Fruit fly (Drosophila melanogaster) whole organism, embryonic: Measurements from ENCODE around the gene CG31313.

Experiments used
- Asciz ChIP-seq: fragments of 200-800 bp; sonication (Bioruptor generic); optimal IDR thresholded peaks from 2 replicates; lab custom pipeline; 2017; ENCODE audit warnings: missing biosample characterization, mild to moderate bottlenecking, missing genetic modification characterization, missing genetic modification reagents
- Awh ChIP-seq: fragments of 200-800 bp; sonication (Bioruptor generic); IDR thresholded peaks from 2 replicates; pipeline ENCODE4, ENCODE4 v1.3.6; 2022; ENCODE audit warnings: missing biosample characterization, missing genetic modification characterization
- CG10147 ChIP-seq: fragments of 200-800 bp; sonication (Bioruptor generic); optimal IDR thresholded peaks from 2 replicates; lab custom pipeline; 2019; ENCODE audit warnings: missing biosample characterization, mild to moderate bottlenecking, missing genetic modification characterization, moderate library complexity
- CG10321 ChIP-seq: fragments of 200-800 bp; sonication (Bioruptor generic); IDR thresholded peaks from 2 replicates; pipeline ENCODE4 v1.3.6; 2022; ENCODE audit warnings: missing biosample characterization, missing genetic modification characterization
- CG11456 ChIP-seq: fragments of 200-800 bp; sonication (Bioruptor generic); IDR thresholded peaks from 3 replicates; pipeline ENCODE4 v1.3.6; 2022; ENCODE audit warnings: missing biosample characterization, missing genetic modification characterization
- CG11723 ChIP-seq: fragments of 200-800 bp; sonication (Bioruptor generic); optimal IDR thresholded peaks from 2 replicates; lab custom pipeline; 2017; ENCODE audit warnings: missing biosample characterization, mild to moderate bottlenecking, missing genetic modification characterization
- CG12659 ChIP-seq: fragments of 200-800 bp; sonication (Bioruptor generic); optimal IDR thresholded peaks from 3 replicates; lab custom pipeline; 2017; ENCODE audit warnings: mild to moderate bottlenecking, missing biosample characterization, missing genetic modification reagents, missing genetic modification characterization
- CG14441 ChIP-seq: fragments of 200-800 bp; sonication (Bioruptor generic); IDR thresholded peaks from 2 replicates; pipeline ENCODE4 v1.3.6; 2022; ENCODE audit warnings: missing biosample characterization, missing genetic modification characterization
- CG14667 ChIP-seq: fragments of 200-800 bp; sonication (Bioruptor generic); IDR thresholded peaks from 2 replicates; pipeline ENCODE4 v1.3.6; 2022; ENCODE audit warnings: missing biosample characterization, missing genetic modification characterization
- CG17328 ChIP-seq: fragments of 200-800 bp; sonication (Bioruptor generic); IDR thresholded peaks from 2 replicates; pipeline ENCODE4 v1.3.6; 2022; ENCODE audit warnings: missing biosample characterization, missing genetic modification characterization
- CG17829 ChIP-seq: fragments of 200-800 bp; optimal IDR thresholded peaks from 2 replicates; lab custom pipeline; 2019; ENCODE audit warnings: missing biosample characterization, mild to moderate bottlenecking, missing genetic modification characterization, moderate library complexity
- CG3065 ChIP-seq: fragments of 200-800 bp; sonication (Bioruptor generic); optimal IDR thresholded peaks from 2 replicates; lab custom pipeline; 2016; ENCODE audit warnings: missing biosample characterization, missing genetic modification characterization
- CG31441 ChIP-seq: fragments of 200-800 bp; sonication (Bioruptor generic); IDR thresholded peaks from 2 replicates; pipeline ENCODE4 v1.3.6; 2022; ENCODE audit warnings: missing biosample characterization, missing genetic modification characterization
- CG3407 ChIP-seq: fragments of 200-800 bp; sonication (Bioruptor generic); optimal IDR thresholded peaks from 2 replicates; lab custom pipeline; 2018; ENCODE audit warnings: missing biosample characterization, mild to moderate bottlenecking, missing genetic modification characterization
- CG34422 ChIP-seq: fragments of 200-800 bp; sonication (Bioruptor generic); IDR thresholded peaks from 3 replicates; pipeline ENCODE4 v1.3.6; 2022; ENCODE audit warnings: missing biosample characterization, missing genetic modification characterization
- CG4360 ChIP-seq: fragments of 200-800 bp; sonication (Bioruptor generic); IDR thresholded peaks from 2 replicates; pipeline ENCODE4 v1.3.6; 2022; ENCODE audit warnings: missing biosample characterization, missing genetic modification characterization
- CG4404 ChIP-seq: fragments of 200-800 bp; sonication (Bioruptor generic); IDR thresholded peaks from 2 replicates; pipeline ENCODE4 v1.3.6; 2022; ENCODE audit warnings: missing biosample characterization, missing genetic modification characterization
- CG4617 ChIP-seq: fragments of 200-800 bp; sonication (Bioruptor generic); optimal IDR thresholded peaks from 3 replicates; lab custom pipeline; 2016; ENCODE audit warnings: missing biosample characterization, missing genetic modification characterization, borderline replicate concordance
- CG7839 ChIP-seq: fragments of 200-800 bp; sonication (Bioruptor generic); optimal IDR thresholded peaks from 3 replicates; lab custom pipeline; 2018; ENCODE audit warnings: missing biosample characterization, mild to moderate bottlenecking, missing genetic modification characterization, moderate library complexity
- CG7963 ChIP-seq: fragments of 200-800 bp; sonication (Bioruptor generic); IDR thresholded peaks from 3 replicates; pipeline ENCODE4 v1.3.6; 2022; ENCODE audit warnings: missing biosample characterization, missing genetic modification characterization; ENCODE audit not compliant: partially characterized antibody
- CG9727 ChIP-seq: fragments of 200-800 bp; sonication (Bioruptor generic); optimal IDR thresholded peaks from 3 replicates; lab custom pipeline; 2017; ENCODE audit warnings: missing biosample characterization, mild to moderate bottlenecking, missing genetic modification characterization
- CTCF ChIP-seq: fragments of 200-800 bp; sonication (Bioruptor generic); optimal IDR thresholded peaks from 2 replicates; lab custom pipeline; 2017; ENCODE audit warnings: missing biosample characterization, mild to moderate bottlenecking, missing genetic modification characterization, moderate library complexity
- CkIIα-i1 ChIP-seq: fragments of 200-800 bp; sonication (Bioruptor generic); IDR thresholded peaks from 2 replicates; pipeline ENCODE4 v1.3.6; 2022; ENCODE audit warnings: missing biosample characterization, missing genetic modification characterization
- Fer3 ChIP-seq: fragments of 200-800 bp; sonication (Bioruptor generic); optimal IDR thresholded peaks from 2 replicates; lab custom pipeline; 2018; ENCODE audit warnings: missing biosample characterization, mild to moderate bottlenecking, missing genetic modification characterization, moderate library complexity
- H15 ChIP-seq: fragments of 200-800 bp; sonication (Bioruptor generic); IDR thresholded peaks from 3 replicates; pipeline ENCODE4 v1.3.6; 2022; ENCODE audit warnings: missing biosample characterization, missing genetic modification characterization
- Hey ChIP-seq: fragments of 200-800 bp; sonication (Bioruptor generic); optimal IDR thresholded peaks from 3 replicates; lab custom pipeline; 2018; ENCODE audit warnings: missing biosample characterization, mild to moderate bottlenecking, missing genetic modification characterization
- Hmr ChIP-seq: fragments of 200-800 bp; sonication (Bioruptor generic); optimal IDR thresholded peaks from 3 replicates; lab custom pipeline; 2017; ENCODE audit warnings: mild to moderate bottlenecking, missing biosample characterization, missing genetic modification reagents, missing genetic modification characterization
- Hr51 ChIP-seq, 2 experiments: fragments of 200-800 bp; sonication (Bioruptor generic); optimal IDR thresholded peaks; 2 replicates in 1 of 2; 3 replicates in 1 of 2; lab custom pipeline; 2016 to 2018; ENCODE audit warnings: missing biosample characterization in 2 of 2, missing genetic modification characterization in 2 of 2, mild to moderate bottlenecking in 1 of 2, moderate library complexity in 1 of 2
- Lim3 ChIP-seq: fragments of 200-800 bp; sonication (Bioruptor generic); IDR thresholded peaks from 2 replicates; pipeline ENCODE4 v1.3.6; 2022; ENCODE audit warnings: missing biosample characterization, missing genetic modification characterization
- MTF-1 ChIP-seq: fragments of 200-800 bp; sonication (Bioruptor generic); optimal IDR thresholded peaks from 2 replicates; lab custom pipeline; 2018; ENCODE audit warnings: missing biosample characterization, mild to moderate bottlenecking, missing genetic modification characterization, borderline replicate concordance
- Nf-YB ChIP-seq: fragments of 200-800 bp; sonication (Bioruptor generic); optimal IDR thresholded peaks from 3 replicates; lab custom pipeline; 2019; ENCODE audit warnings: missing biosample characterization, mild to moderate bottlenecking, missing genetic modification characterization, moderate library complexity
- Ptx1 ChIP-seq: fragments of 200-800 bp; sonication (Bioruptor generic); IDR thresholded peaks from 2 replicates; pipeline ENCODE4 v1.3.6; 2022; ENCODE audit warnings: missing biosample characterization, missing genetic modification characterization
- Ssrp ChIP-seq: fragments of 200-800 bp; sonication (Bioruptor generic); optimal IDR thresholded peaks from 2 replicates; lab custom pipeline; 2018; ENCODE audit warnings: missing biosample characterization, mild to moderate bottlenecking, missing genetic modification characterization, moderate library complexity
- Trl ChIP-seq, 3 experiments: fragments of >200 bp in 2 of 3; fragments of 200-800 bp in 1 of 3; sonication (Bioruptor generic) in 1 of 3; optimal IDR thresholded peaks; 2 replicates in 1 of 3; 3 replicates in 2 of 3; lab custom pipeline; 2016 to 2017; ENCODE audit warnings: missing biosample characterization in 1 of 3, missing genetic modification characterization in 1 of 3
- ap ChIP-seq: fragments of 200-800 bp; sonication (Bioruptor generic); IDR thresholded peaks from 2 replicates; pipeline ENCODE4 v1.3.6; 2022; ENCODE audit warnings: missing biosample characterization, missing genetic modification characterization
- bigmax ChIP-seq: fragments of 200-800 bp; sonication (Bioruptor generic); optimal IDR thresholded peaks from 2 replicates; lab custom pipeline; 2018; ENCODE audit warnings: missing biosample characterization, mild to moderate bottlenecking, missing genetic modification characterization
- dimm ChIP-seq: fragments of 200-800 bp; sonication (Bioruptor generic); IDR thresholded peaks from 2 replicates; pipeline ENCODE4 v1.3.6; 2022; ENCODE audit warnings: missing biosample characterization, missing genetic modification characterization
- gem ChIP-seq: fragments of 200-800 bp; sonication (Bioruptor generic); optimal IDR thresholded peaks from 2 replicates; lab custom pipeline; 2019; ENCODE audit warnings: missing biosample characterization, mild to moderate bottlenecking, missing genetic modification characterization, moderate library complexity
- ind ChIP-seq: fragments of 200-800 bp; sonication (Bioruptor generic); optimal IDR thresholded peaks from 3 replicates; lab custom pipeline; 2016; ENCODE audit warnings: missing biosample characterization, missing genetic modification characterization
- kni ChIP-seq: fragments of 200-800 bp; sonication (Bioruptor generic); optimal IDR thresholded peaks from 3 replicates; lab custom pipeline; 2017; ENCODE audit warnings: mild to moderate bottlenecking, missing biosample characterization, missing genetic modification reagents, missing genetic modification characterization
- rib ChIP-seq: fragments of 200-800 bp; sonication (Bioruptor generic); IDR thresholded peaks from 2 replicates; pipeline ENCODE4 v1.3.6; 2022; ENCODE audit warnings: missing biosample characterization, missing genetic modification characterization
- schlank ChIP-seq: fragments of 200-800 bp; sonication (Bioruptor generic); optimal IDR thresholded peaks from 2 replicates; lab custom pipeline; 2018; ENCODE audit warnings: missing biosample characterization, mild to moderate bottlenecking, missing genetic modification characterization
- sens ChIP-seq: fragments of 200-800 bp; sonication (Bioruptor generic); peaks from one replicate; lab custom pipeline; 2016; ENCODE audit warnings: missing biosample characterization, missing genetic modification characterization
- slou ChIP-seq: fragments of 200-800 bp; sonication (Bioruptor generic); optimal IDR thresholded peaks from 3 replicates; lab custom pipeline; 2016; ENCODE audit warnings: missing biosample characterization, missing genetic modification characterization
- stc ChIP-seq: fragments of 200-800 bp; sonication (Bioruptor generic); IDR thresholded peaks from 2 replicates; pipeline ENCODE4 v1.3.6; 2022; ENCODE audit warnings: missing biosample characterization, missing genetic modification characterization
- toy ChIP-seq: fragments of 200-800 bp; sonication (Bioruptor generic); IDR thresholded peaks from 2 replicates; pipeline ENCODE4 v1.3.6; 2022; ENCODE audit warnings: missing biosample characterization, missing genetic modification characterization
- ttk ChIP-seq: fragments of 200-800 bp; sonication (Bioruptor generic); IDR thresholded peaks from 2 replicates; pipeline ENCODE4 v2.1.2; 2022; ENCODE audit warnings: missing biosample characterization, missing genetic modification characterization
- twi ChIP-seq: fragments of 200-800 bp; optimal IDR thresholded peaks from 2 replicates; lab custom pipeline; 2019; ENCODE audit warnings: missing biosample characterization, mild to moderate bottlenecking, missing genetic modification characterization, moderate library complexity
- z ChIP-seq: fragments of 200-800 bp; sonication (Bioruptor generic); IDR thresholded peaks from 3 replicates; pipeline ENCODE4 v1.3.6; 2022; ENCODE audit warnings: missing biosample characterization, missing genetic modification characterization

CG31313 gene

dm6 chr3R:14590753-14591535 lies 23.7 kb upstream of the CG31313 start (continued):
- peak; percentile 78 for TF ChIP-seq CG12659
- TF ChIP-seq Hey (tag; lab: Kevin White, UChicago): no peak
- TF ChIP-seq CG11723: peak; percentile 78
- 0 out of 3 replicates have a peak, but pooled peaks have one; percentile 53 for TF ChIP-seq z (GFP tag; lab: Robert Waterston, UW)
- 0 out of 3 replicates have a peak, but pooled peaks have one; percentile 49 for TF ChIP-seq CG11456 (GFP tag; lab: Robert Waterston, UW)
- TF ChIP-seq dimm (GFP tag; lab: Robert Waterston, UW): peak; percentile 43; the same call in 1 of the 2 replicates
- TF ChIP-seq Trl (optimal IDR thresholded peaks at IDR 0.05; lab: Kevin White, UChicago): peak in 1 of 2 experiments; percentile 45
- no peak for TF ChIP-seq Trl (GFP tag; optimal IDR thresholded peaks at IDR 0.05; lab: Kevin White, UChicago)
- TF ChIP-seq MTF-1 (GFP tag; lab: Kevin White, UChicago): peak; percentile 37
- no peak for TF ChIP-seq Lim3 (GFP tag; lab: Robert Waterston, UW)
- peak; percentile 69 for TF ChIP-seq Awh
- peak; percentile 85 for TF ChIP-seq kni (GFP tag; lab: Kevin White, UChicago)
- TF ChIP-seq CkIIα-i1 (GFP tag; lab: Robert Waterston, UW): no peak
- TF ChIP-seq CG14667 (GFP tag; lab: Robert Waterston, UW): peak; percentile 64
- peak; percentile 93 for TF ChIP-seq sens
- peak; percentile 42 for TF ChIP-seq Fer3 (tag; lab: Kevin White, UChicago)
- TF ChIP-seq CTCF (GFP tag; lab: Kevin White, UChicago): peak; percentile 21
- peak; percentile 95 for TF ChIP-seq Ssrp (tag; lab: Kevin White, UChicago)
- peak; percentile 76 for TF ChIP-seq stc
- TF ChIP-seq CG17829 (tag; lab: Kevin White, UChicago): peak; percentile 98
- TF ChIP-seq CG10321 (GFP tag; lab: Robert Waterston, UW): no peak
- TF ChIP-seq CG34422 (GFP tag; lab: Robert Waterston, UW): peak; percentile 78; the same call in 2 of the 3 replicates
- no peak for TF ChIP-seq CG3065 (GFP tag; lab: Kevin White, UChicago)
- peak; percentile 98 for TF ChIP-seq CG31441 (GFP tag; lab: Robert Waterston, UW)
- TF ChIP-seq CG7963 (GFP tag; lab: Robert Waterston, UW): no peak
- TF ChIP-seq ind (GFP tag; lab: Kevin White, UChicago): peak; percentile 59
- TF ChIP-seq rib (GFP tag; lab: Robert Waterston, UW): no peak
- TF ChIP-seq Asciz (GFP tag; lab: Kevin White, UChicago): peak; percentile 88
- TF ChIP-seq CG4404 (GFP tag; lab: Robert Waterston, UW): peak; percentile 91
- peak; percentile 98 for TF ChIP-seq twi (tag; lab: Kevin White, UChicago)
- no peak for TF ChIP-seq schlank (tag; lab: Kevin White, UChicago)
- TF ChIP-seq H15: 0 out of 3 replicates have a peak, but pooled peaks have one; percentile 45
- TF ChIP-seq Hmr (GFP tag; lab: Kevin White, UChicago): peak; percentile 28
- peak; percentile 47 for TF ChIP-seq CG4617 (GFP tag; lab: Kevin White, UChicago)
- peak in 1 of 2 experiments; percentile 82 for TF ChIP-seq Hr51 (GFP tag; optimal IDR thresholded peaks at IDR 0.05; lab: Kevin White, UChicago)
- peak; percentile 73 for TF ChIP-seq CG10147
- TF ChIP-seq CG3407 (GFP tag; lab: Kevin White, UChicago): peak; percentile 87
- no peak for TF ChIP-seq toy (GFP tag; lab: Robert Waterston, UW)
- peak; percentile 69 for TF ChIP-seq CG4360 (GFP tag; lab: Robert Waterston, UW)
- peak; percentile 85 for TF ChIP-seq CG17328 (GFP tag; lab: Robert Waterston, UW)
- TF ChIP-seq CG14441 (GFP tag; lab: Robert Waterston, UW): peak; percentile 43; the same call in 1 of the 2 replicates
- TF ChIP-seq CG7839: peak; percentile 88
- TF ChIP-seq Ptx1 (GFP tag; lab: Robert Waterston, UW): peak; percentile 79
- peak; percentile 65; the same call in 1 of the 2 replicates for TF ChIP-seq ttk (GFP tag; lab: Robert Waterston, UW)
- peak; percentile 4 for TF ChIP-seq slou (GFP tag; lab: Kevin White, UChicago)
- no peak for TF ChIP-seq bigmax (GFP tag; lab: Kevin White, UChicago)
- peak; percentile 81 for TF ChIP-seq Nf-YB (GFP tag; lab: Kevin White, UChicago)
- peak; percentile 55 for TF ChIP-seq ap (GFP tag; lab: Robert Waterston, UW)
- TF ChIP-seq CG9727 (GFP tag; lab: Kevin White, UChicago): peak; percentile 97
- TF ChIP-seq gem: peak; percentile 96
